Worm (Caenorhabditis elegans) whole organism, L4 larva: ENCODE results near the gene fbxa-66.
"Not testable (repeated sequence)": the region's sequence is repeated elsewhere in the genome, so short reads cannot be mapped to it uniquely, and the experiment has no call there.

ENCODE experiments used
- ceh-62 ChIP-seq: sonication (generic microtip); optimal IDR thresholded peaks from 2 replicates; lab custom pipeline; 2017; ENCODE audit warnings: missing biosample characterization, missing genetic modification characterization
- ces-1 ChIP-seq: fragments of 150-350 bp; sonication (generic microtip); optimal IDR thresholded peaks from 4 replicates; lab custom pipeline; 2014; ENCODE audit warnings: missing biosample characterization, missing genetic modification reagents, missing genetic modification characterization
- nhr-41 ChIP-seq: fragments of 200-800 bp; sonication (Bioruptor generic); IDR thresholded peaks from 2 replicates; pipeline ENCODE4 v1.3.6; 2022; ENCODE audit warnings: missing genetic modification reagents, missing genetic modification characterization, missing compliant biosample characterization

Gene fbxa-66

DNA sequence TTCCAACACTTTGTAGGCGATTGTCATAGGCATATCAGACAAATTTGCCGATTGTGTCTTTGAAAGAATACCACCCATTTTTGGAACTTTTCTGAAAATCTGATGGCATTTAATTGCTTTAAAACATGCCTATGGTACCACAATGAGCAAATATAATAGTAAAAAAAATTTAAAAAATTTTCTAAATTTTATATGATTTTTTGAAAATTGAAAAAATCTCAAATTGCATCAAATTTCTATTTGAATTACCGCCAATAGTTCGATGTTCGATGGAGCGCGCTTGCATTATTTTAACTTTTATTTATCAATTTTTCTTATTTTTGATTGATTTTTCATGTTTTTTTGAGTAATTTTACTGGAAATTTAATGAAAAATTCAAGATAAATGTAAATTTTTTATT lies 52.5 kb downstream of the fbxa-66 start, which contains the start of gene fbxa-42:
Gene fbxa-42 (minus strand): TSS at position 101 of the 400 bp plus-strand sequence.
- TF ChIP-seq ceh-62 (tag; lab: Kevin White, UChicago); ces-1; nhr-41 (GFP tag; lab: Robert Waterston, UW): not testable (repeated sequence)
- TF ChIP-seq, all 104 proteins: peak for 0; not testable (repeated sequence) for 104
